Worm (Caenorhabditis elegans) whole organism, young adult: ENCODE results near the gene Y22D7AR.3.

ENCODE experiments used
- B0019.2 ChIP-seq: fragments of 200-800 bp; sonication (Bioruptor generic); conservative IDR thresholded peaks from 2 replicates; pipeline ENCODE4 v1.3.6; 2022; ENCODE audit warnings: missing genetic modification reagents, missing genetic modification characterization, missing compliant biosample characterization
- B0261.1 ChIP-seq: sonication (generic microtip); optimal IDR thresholded peaks from 2 replicates; lab custom pipeline; 2016; ENCODE audit warnings: mild to moderate bottlenecking, missing genetic modification characterization, moderate library complexity, missing compliant biosample characterization
- B0336.3 ChIP-seq: fragments of 200-800 bp; sonication (Bioruptor generic); IDR thresholded peaks from 2 replicates; pipeline ENCODE4 v1.3.6; 2022; ENCODE audit warnings: missing genetic modification characterization, missing compliant biosample characterization
- D2030.7 ChIP-seq: fragments of 200-800 bp; sonication (Bioruptor generic); IDR thresholded peaks from 2 replicates; pipeline ENCODE4 v1.3.6; 2022; ENCODE audit warnings: missing genetic modification reagents, missing genetic modification characterization, missing compliant biosample characterization
- F10E7.11 ChIP-seq: sonication (generic microtip); optimal IDR thresholded peaks from 2 replicates; lab custom pipeline; 2017; ENCODE audit warnings: mild to moderate bottlenecking, missing genetic modification characterization, moderate library complexity, missing compliant biosample characterization
- F37B4.10 ChIP-seq: fragments of 200-800 bp; sonication (Bioruptor generic); IDR thresholded peaks from 2 replicates; pipeline ENCODE4 v1.3.6; 2022; ENCODE audit warnings: missing genetic modification characterization, missing compliant biosample characterization
- F49E8.2 ChIP-seq: sonication (generic microtip); optimal IDR thresholded peaks from 3 replicates; lab custom pipeline; 2017; ENCODE audit warnings: missing genetic modification characterization, mild to moderate bottlenecking, missing compliant biosample characterization, antibody characterized with exemption, moderate library complexity; ENCODE audit not compliant: insufficient read depth
- F52B5.7 ChIP-seq: sonication (generic microtip); optimal IDR thresholded peaks from 2 replicates; lab custom pipeline; 2016; ENCODE audit warnings: mild to moderate bottlenecking, missing genetic modification characterization, missing compliant biosample characterization
- F57A8.1 ChIP-seq: fragments of 200-800 bp; sonication (Bioruptor generic); optimal IDR thresholded peaks from 2 replicates; lab custom pipeline; 2018; ENCODE audit warnings: mild to moderate bottlenecking, missing genetic modification characterization, moderate library complexity, missing compliant biosample characterization
- F57C9.4 ChIP-seq: sonication (generic microtip); optimal IDR thresholded peaks from 2 replicates; lab custom pipeline; 2017; ENCODE audit warnings: mild to moderate bottlenecking, missing genetic modification characterization, missing compliant biosample characterization
- K11D2.4 ChIP-seq: fragments of 200-800 bp; sonication (Bioruptor generic); IDR thresholded peaks from 2 replicates; pipeline ENCODE4 v1.3.6; 2022; ENCODE audit warnings: missing genetic modification reagents, missing genetic modification characterization, missing compliant biosample characterization
- T07F8.4 ChIP-seq: sonication (generic microtip); optimal IDR thresholded peaks from 2 replicates; lab custom pipeline; 2016; ENCODE audit warnings: mild to moderate bottlenecking, missing genetic modification characterization, moderate library complexity, missing compliant biosample characterization
- Y53F4B.3 ChIP-seq: fragments of 200-800 bp; sonication (Bioruptor generic); IDR thresholded peaks from 2 replicates; pipeline ENCODE4 v1.3.6; 2022; ENCODE audit warnings: missing genetic modification reagents, missing genetic modification characterization, missing compliant biosample characterization
- Y53G8AR.9 ChIP-seq: fragments of 200-800 bp; sonication (Bioruptor generic); conservative IDR thresholded peaks from 2 replicates; pipeline ENCODE4 v1.3.6; 2022; ENCODE audit warnings: missing genetic modification reagents, missing genetic modification characterization, missing compliant biosample characterization
- Y79H2A.3 ChIP-seq: fragments of 200-800 bp; sonication (Bioruptor generic); conservative IDR thresholded peaks from 2 replicates; pipeline ENCODE4 v1.3.6; 2022; ENCODE audit warnings: missing genetic modification reagents, missing genetic modification characterization, missing compliant biosample characterization
- Y95B8A.8 ChIP-seq: fragments of 200-800 bp; sonication (Bioruptor generic); IDR thresholded peaks from 2 replicates; pipeline ENCODE4 v1.3.6; 2022; ENCODE audit warnings: missing genetic modification reagents, missing genetic modification characterization, missing compliant biosample characterization
- akir-1 ChIP-seq: fragments of 200-800 bp; sonication (Bioruptor generic); optimal IDR thresholded peaks from 2 replicates; lab custom pipeline; 2018; ENCODE audit warnings: mild to moderate bottlenecking, missing genetic modification characterization, moderate library complexity, missing compliant biosample characterization
- ama-1 ChIP-seq, 3 experiments: fragments of 150-350 bp in 1 of 3; sonication (generic microtip) in 2 of 3; optimal IDR thresholded peaks; 2 replicates each; lab custom pipeline; 2014 to 2018; ENCODE audit warnings: missing biosample characterization in 2 of 3, missing genetic modification characterization in 2 of 3, missing genetic modification reagents in 2 of 3
- attf-3 ChIP-seq: fragments of 200-800 bp; sonication (Bioruptor generic); conservative IDR thresholded peaks from 2 replicates; pipeline ENCODE4 v1.3.6; 2022; ENCODE audit warnings: missing genetic modification reagents, missing genetic modification characterization, missing compliant biosample characterization
- attf-6 ChIP-seq: fragments of 200-800 bp; sonication (Bioruptor generic); IDR thresholded peaks from 2 replicates; pipeline ENCODE4 v1.3.6; 2022; ENCODE audit warnings: missing genetic modification reagents, missing genetic modification characterization, missing compliant biosample characterization
- ceh-40 ChIP-seq: fragments of 200-800 bp; sonication (Bioruptor generic); IDR thresholded peaks from 2 replicates; pipeline ENCODE4 v1.3.6; 2022; ENCODE audit warnings: missing genetic modification characterization, missing compliant biosample characterization
- efl-1 ChIP-seq: fragments of 150-350 bp; optimal IDR thresholded peaks from 2 replicates; lab custom pipeline; 2014; ENCODE audit warnings: missing biosample characterization, missing genetic modification reagents, missing genetic modification characterization
- egl-18 ChIP-seq: fragments of 200-800 bp; sonication (Bioruptor generic); IDR thresholded peaks from 2 replicates; pipeline ENCODE4 v1.3.6; 2022; ENCODE audit warnings: missing genetic modification reagents, missing genetic modification characterization, missing compliant biosample characterization
- ekl-4 ChIP-seq: fragments of 200-800 bp; sonication (Bioruptor generic); IDR thresholded peaks from 2 replicates; pipeline ENCODE4 v1.3.6; 2022; ENCODE audit warnings: missing genetic modification reagents, missing genetic modification characterization, missing compliant biosample characterization
- ets-4 ChIP-seq: fragments of 200-800 bp; sonication (Bioruptor generic); optimal IDR thresholded peaks from 2 replicates; lab custom pipeline; 2018; ENCODE audit warnings: mild to moderate bottlenecking, missing genetic modification characterization, missing compliant biosample characterization
- hlh-26 ChIP-seq: fragments of 200-800 bp; sonication (Bioruptor generic); conservative IDR thresholded peaks from 2 replicates; pipeline ENCODE4 v1.3.6; 2022; ENCODE audit warnings: missing genetic modification reagents, missing genetic modification characterization, missing compliant biosample characterization
- hmg-1.2 ChIP-seq: fragments of 200-800 bp; sonication (Bioruptor generic); IDR thresholded peaks from 2 replicates; pipeline ENCODE4 v1.3.6; 2022; ENCODE audit warnings: missing genetic modification reagents, missing genetic modification characterization, missing compliant biosample characterization
- lag-1 ChIP-seq: fragments of 200-800 bp; sonication (Bioruptor generic); IDR thresholded peaks from 2 replicates; pipeline ENCODE4 v1.3.6; 2022; ENCODE audit warnings: missing genetic modification reagents, missing genetic modification characterization, missing compliant biosample characterization
- let-607 ChIP-seq, 2 experiments: fragments of 200-800 bp in 1 of 2; sonication (Bioruptor generic) in 1 of 2; sonication (generic microtip) in 1 of 2; optimal IDR thresholded peaks; 2 replicates each; lab custom pipeline; 2016 to 2018; ENCODE audit warnings: mild to moderate bottlenecking in 2 of 2, missing compliant biosample characterization in 2 of 2, missing genetic modification characterization in 2 of 2, moderate library complexity in 2 of 2, missing genotype in 1 of 2
- lin-26 ChIP-seq: fragments of 200-800 bp; sonication (Bioruptor generic); IDR thresholded peaks from 2 replicates; pipeline ENCODE4 v1.3.6; 2022; ENCODE audit warnings: missing genetic modification reagents, missing genetic modification characterization, missing compliant biosample characterization
- lin-35 ChIP-seq, 3 experiments: fragments of 150-350 bp in 2 of 3; sonication (generic microtip) in 1 of 3; optimal IDR thresholded peaks; 2 replicates each; lab custom pipeline; 2014 to 2018; ENCODE audit warnings: missing biosample characterization in 3 of 3, missing genetic modification characterization in 3 of 3, missing genetic modification reagents in 3 of 3
- lin-54 ChIP-seq: fragments of 200-800 bp; sonication (Bioruptor generic); optimal IDR thresholded peaks from 2 replicates; lab custom pipeline; 2018; ENCODE audit warnings: mild to moderate bottlenecking, missing genetic modification characterization, missing compliant biosample characterization
- madf-3 ChIP-seq: fragments of 200-800 bp; sonication (Bioruptor generic); IDR thresholded peaks from 2 replicates; pipeline ENCODE4 v1.3.6; 2022; ENCODE audit warnings: missing genetic modification reagents, missing genetic modification characterization, missing compliant biosample characterization
- madf-6 ChIP-seq: fragments of 200-800 bp; sonication (Bioruptor generic); IDR thresholded peaks from 2 replicates; pipeline ENCODE4 v1.3.6; 2022; ENCODE audit warnings: missing genetic modification reagents, missing genetic modification characterization, missing compliant biosample characterization
- nhr-120 ChIP-seq: fragments of 200-800 bp; sonication (Bioruptor generic); IDR thresholded peaks from 2 replicates; pipeline ENCODE4 v1.3.6; 2022; ENCODE audit warnings: missing genetic modification characterization, missing compliant biosample characterization
- nhr-179 ChIP-seq: sonication (generic microtip); optimal IDR thresholded peaks from 2 replicates; lab custom pipeline; 2016; ENCODE audit warnings: mild to moderate bottlenecking, missing genetic modification characterization, missing compliant biosample characterization
- nhr-27 ChIP-seq: fragments of 200-800 bp; sonication (Bioruptor generic); optimal IDR thresholded peaks from 2 replicates; lab custom pipeline; 2018; ENCODE audit warnings: mild to moderate bottlenecking, missing genetic modification characterization, moderate library complexity, missing compliant biosample characterization
- nhr-90 ChIP-seq: sonication (generic microtip); optimal IDR thresholded peaks from 2 replicates; lab custom pipeline; 2016; ENCODE audit warnings: missing genotype, mild to moderate bottlenecking, missing genetic modification characterization, missing compliant biosample characterization
- sdz-38 ChIP-seq: sonication (generic microtip); optimal IDR thresholded peaks from 2 replicates; lab custom pipeline; 2016; ENCODE audit warnings: missing genotype, missing genetic modification characterization, missing compliant biosample characterization
- sea-2 ChIP-seq: fragments of 200-800 bp; sonication (Bioruptor generic); IDR thresholded peaks from 2 replicates; pipeline ENCODE4 v1.3.6; 2022; ENCODE audit warnings: missing genetic modification characterization, missing compliant biosample characterization
- xnd-1 ChIP-seq: sonication (generic microtip); optimal IDR thresholded peaks from 2 replicates; lab custom pipeline; 2016; ENCODE audit warnings: missing genotype, missing genetic modification reagents, missing genetic modification characterization, missing compliant biosample characterization
- zim-3 ChIP-seq: sonication (generic microtip); optimal IDR thresholded peaks from 2 replicates; lab custom pipeline; 2017; ENCODE audit warnings: mild to moderate bottlenecking, missing genetic modification characterization, moderate library complexity, missing compliant biosample characterization
- ztf-18 ChIP-seq: sonication (generic microtip); optimal IDR thresholded peaks from 2 replicates; lab custom pipeline; 2016; ENCODE audit warnings: missing genotype, mild to moderate bottlenecking, missing genetic modification characterization, missing compliant biosample characterization
- ztf-22 ChIP-seq: fragments of 200-800 bp; sonication (Bioruptor generic); optimal IDR thresholded peaks from 2 replicates; lab custom pipeline; 2018; ENCODE audit warnings: mild to moderate bottlenecking, missing genetic modification characterization, moderate library complexity, missing compliant biosample characterization
- ztf-25 ChIP-seq: fragments of 200-800 bp; sonication (Bioruptor generic); IDR thresholded peaks from 2 replicates; pipeline ENCODE4 v1.3.6; 2022; ENCODE audit warnings: missing genetic modification reagents, missing genetic modification characterization, missing compliant biosample characterization
- ztf-3 ChIP-seq: fragments of 200-800 bp; sonication (Bioruptor generic); optimal IDR thresholded peaks from 2 replicates; lab custom pipeline; 2018; ENCODE audit warnings: mild to moderate bottlenecking, missing genetic modification characterization, missing compliant biosample characterization
- ztf-6 ChIP-seq: fragments of 200-800 bp; sonication (Bioruptor generic); IDR thresholded peaks from 2 replicates; pipeline ENCODE4 v1.3.6; 2022; ENCODE audit warnings: missing genetic modification reagents, missing genetic modification characterization, missing compliant biosample characterization

Gene Y22D7AR.3

DNA sequence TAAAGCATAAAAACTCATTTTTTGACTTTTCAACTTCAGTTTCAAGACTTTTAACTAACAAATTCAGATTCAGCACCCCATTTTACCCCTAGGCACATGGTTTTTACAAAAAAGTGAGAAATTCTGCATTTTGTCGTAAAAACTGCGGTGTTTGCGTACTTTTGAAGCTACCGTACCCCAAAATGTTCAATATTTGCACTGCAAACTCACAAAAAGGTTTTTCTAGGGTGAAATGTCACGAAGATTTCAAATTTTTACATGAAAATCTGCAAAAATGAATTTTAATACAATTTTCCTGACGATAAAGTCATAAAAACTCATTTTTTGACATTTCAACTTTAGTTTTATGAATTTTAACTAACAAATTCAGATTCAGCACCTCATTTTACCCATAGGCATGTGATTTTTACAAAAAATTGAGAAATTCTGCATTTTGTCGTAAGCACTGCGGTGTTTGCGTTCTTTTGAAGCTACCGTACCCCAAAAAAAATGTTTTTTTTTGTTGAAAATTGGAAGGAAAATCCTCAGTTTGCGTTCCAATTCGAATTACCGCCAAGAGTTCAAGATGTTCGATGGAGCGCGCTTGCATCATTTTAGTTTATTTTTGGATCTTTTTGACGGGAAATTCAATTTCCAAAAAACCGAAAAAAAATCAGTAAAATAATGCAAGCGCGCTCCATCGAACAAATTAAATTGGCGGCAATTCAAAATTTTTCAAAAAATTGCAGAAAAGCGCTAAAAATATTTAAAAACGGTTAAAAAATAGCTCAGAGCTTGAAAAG lies 49.2 kb downstream of the Y22D7AR.3 start:
- TF ChIP-seq ztf-25 (GFP tag; lab: Robert Waterston, UW) (peak; percentile 79), ceh-40 (GFP tag; lab: Robert Waterston, UW) (peak; percentile 55; the same call in 1 of the 2 replicates), madf-6 (GFP tag; lab: Robert Waterston, UW) (peak; percentile 63), ets-4 (no peak), xnd-1 (tag; lab: Kevin White, UChicago) (no peak), madf-3 (GFP tag; lab: Robert Waterston, UW) (no peak), F52B5.7 (tag; lab: Kevin White, UChicago) (peak; percentile 92), let-607 (tag; optimal IDR thresholded peaks at IDR 0.05; lab: Kevin White, UChicago) (peak in 1 of 2 experiments; percentile 47), F10E7.11 (tag; lab: Kevin White, UChicago) (peak; percentile 93), Y79H2A.3 (GFP tag; lab: Robert Waterston, UW) (no peak; the same call in 1 of the 2 replicates), lag-1 (no peak), Y95B8A.8 (GFP tag; lab: Robert Waterston, UW) (peak; percentile 56; the same call in 1 of the 2 replicates), ztf-18 (tag; lab: Kevin White, UChicago) (peak; percentile 40), ekl-4 (GFP tag; lab: Robert Waterston, UW) (peak; percentile 80), Y53G8AR.9 (GFP tag; lab: Robert Waterston, UW) (peak; percentile 69), hlh-26 (GFP tag; lab: Robert Waterston, UW) (no peak), D2030.7 (GFP tag; lab: Robert Waterston, UW) (peak; percentile 38; the same call in 1 of the 2 replicates), efl-1 (GFP tag; lab: Kevin White, UChicago) (peak; percentile 45), F57A8.1 (GFP tag; lab: Kevin White, UChicago) (no peak), nhr-120 (GFP tag; lab: Robert Waterston, UW) (no peak), Y53F4B.3 (GFP tag; lab: Robert Waterston, UW) (no peak), nhr-179 (no peak), lin-54 (peak; percentile 87), lin-26 (GFP tag; lab: Robert Waterston, UW) (peak; percentile 44; the same call in 1 of the 2 replicates), lin-35 (GFP tag; optimal IDR thresholded peaks at IDR 0.05; lab: Kevin White, UChicago) (no peak), attf-6 (GFP tag; lab: Robert Waterston, UW) (0 out of 2 replicates have a peak, but pooled peaks have one; percentile 37), F57C9.4 (tag; lab: Kevin White, UChicago) (peak; percentile 90), hmg-1.2 (GFP tag; lab: Robert Waterston, UW) (0 out of 2 replicates have a peak, but pooled peaks have one; percentile 36), K11D2.4 (no peak), zim-3 (tag; lab: Kevin White, UChicago) (peak; percentile 51), T07F8.4 (tag; lab: Kevin White, UChicago) (no peak), B0261.1 (tag; lab: Kevin White, UChicago) (peak; percentile 29), F37B4.10 (GFP tag; lab: Robert Waterston, UW) (no peak), sdz-38 (no peak), ztf-3 (GFP tag; lab: Kevin White, UChicago) (peak; percentile 29), B0336.3 (peak; percentile 90), sea-2 (GFP tag; lab: Robert Waterston, UW) (no peak), ztf-6 (GFP tag; lab: Robert Waterston, UW) (no peak), egl-18 (GFP tag; lab: Robert Waterston, UW) (peak; percentile 68; the same call in 1 of the 2 replicates), nhr-27 (no peak), attf-3 (GFP tag; lab: Robert Waterston, UW) (no peak), ztf-22 (GFP tag; lab: Kevin White, UChicago) (no peak), B0019.2 (GFP tag; lab: Robert Waterston, UW) (no peak), ama-1 (optimal IDR thresholded peaks at IDR 0.05; lab: Kevin White, UChicago) (peak; percentile 94), ama-1 (GFP tag; optimal IDR thresholded peaks at IDR 0.05; lab: Kevin White, UChicago) (no peak), F49E8.2 (tag; lab: Kevin White, UChicago) (peak; percentile 83), akir-1 (GFP tag; lab: Kevin White, UChicago) (no peak), nhr-90 (tag; lab: Kevin White, UChicago) (peak; percentile 64)
